Worm (Caenorhabditis elegans): ENCODE data around the gene srh-281.

- TF ChIP-seq lin-13 (tag; optimal IDR thresholded peaks at IDR 0.05): no peak
- TF ChIP-seq nhr-76 (tag; optimal IDR thresholded peaks at IDR 0.05): no peak
- TF ChIP-seq mep-1 (tag; optimal IDR thresholded peaks at IDR 0.05): no peak
Observed at ce11 chrV:16229896-16230295, 39.3 kb downstream of the srh-281 start, which contains the start of the genes F21H7.2 and F21H7.12.
